Fruit fly (Drosophila melanogaster): ENCODE data around the gene AdamTS-A.

Gene AdamTS-A

DNA sequence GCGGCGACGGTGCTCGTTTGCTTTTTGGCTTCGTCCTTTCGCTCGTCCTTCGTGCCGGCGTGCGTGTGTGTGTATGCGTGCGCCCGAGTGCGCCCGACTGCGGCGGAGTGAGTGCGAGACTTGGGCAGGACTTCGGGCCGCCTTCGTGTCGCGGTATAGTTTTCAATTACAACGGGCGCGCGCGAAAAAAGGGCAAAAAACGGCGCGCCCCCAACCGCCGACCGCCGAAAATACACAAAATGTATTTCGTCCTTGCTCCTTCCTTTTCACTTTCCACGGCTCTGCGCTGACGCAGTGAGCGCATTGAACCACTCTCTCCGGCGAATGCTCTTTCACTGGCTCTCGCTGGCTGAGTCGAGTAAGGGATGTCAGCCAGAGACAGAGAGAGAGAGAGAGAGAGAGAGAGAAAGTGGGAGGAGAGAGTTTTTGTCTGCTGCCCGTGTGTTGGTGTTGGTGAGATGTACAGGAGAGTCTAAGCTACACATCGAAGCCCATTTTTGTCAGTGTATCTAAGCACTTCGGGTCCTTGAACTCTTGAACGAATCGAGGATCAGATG, 55.5 kb downstream of the AdamTS-A start (continued):
- TF ChIP-seq pnt (GFP tag; optimal IDR thresholded peaks at IDR 0.05) (no peak), Ets65A (GFP tag) (peak; percentile 49), Med (GFP tag) (peak; percentile 45), Abd-B (GFP tag; optimal IDR thresholded peaks at IDR 0.05) (no peak), nau (GFP tag; optimal IDR thresholded peaks at IDR 0.05) (no peak), Hr39 (optimal IDR thresholded peaks at IDR 0.05) (peak; percentile 98), CG11398 (GFP tag; optimal IDR thresholded peaks at IDR 0.05) (no peak), amos (GFP tag; IDR thresholded peaks at IDR 0.05; ENCODE audit: partially characterized antibody) (no peak), CG7963 (GFP tag; IDR thresholded peaks at IDR 0.05; ENCODE audit: partially characterized antibody) (no peak), CG11504 (tag; optimal IDR thresholded peaks at IDR 0.05) (no peak), schlank (tag; optimal IDR thresholded peaks at IDR 0.05) (no peak), caup (GFP tag; optimal IDR thresholded peaks at IDR 0.05; ENCODE audit: severe bottlenecking) (no peak), danr (GFP tag; IDR thresholded peaks at IDR 0.05) (no peak), CG6689 (GFP tag; IDR thresholded peaks at IDR 0.05) (no peak), Kr (GFP tag; optimal IDR thresholded peaks at IDR 0.05) (peak; percentile 90), sd (tag; optimal IDR thresholded peaks at IDR 0.05) (no peak), CG1233 (GFP tag; optimal IDR thresholded peaks at IDR 0.05) (no peak), CG6813 (GFP tag; optimal IDR thresholded peaks at IDR 0.05) (no peak), HHEX (GFP tag; optimal IDR thresholded peaks at IDR 0.05) (no peak), dmrt99B (tag; optimal IDR thresholded peaks at IDR 0.05) (no peak), CG31388 (GFP tag; optimal IDR thresholded peaks at IDR 0.05) (no peak), lab (GFP tag; optimal IDR thresholded peaks at IDR 0.05) (no peak), nom (GFP tag; optimal IDR thresholded peaks at IDR 0.05) (no peak), CG15601 (tag; optimal IDR thresholded peaks at IDR 0.05) (no peak), MESR4 (GFP tag; optimal IDR thresholded peaks at IDR 0.05) (peak; percentile 5), gem (tag; optimal IDR thresholded peaks at IDR 0.05) (no peak), CG7786 (GFP tag; optimal IDR thresholded peaks at IDR 0.05) (no peak), TFAM (GFP tag; optimal IDR thresholded peaks at IDR 0.05) (no peak), fru (optimal IDR thresholded peaks at IDR 0.05) (no peak), tll (GFP tag; optimal IDR thresholded peaks at IDR 0.05) (peak in 1 of 2 experiments; percentile 60), sqz (GFP tag; optimal IDR thresholded peaks at IDR 0.05) (peak; percentile 82), Dref (GFP tag; IDR thresholded peaks at IDR 0.05) (no peak), CG17912 (GFP tag; optimal IDR thresholded peaks at IDR 0.05) (no peak), CkIIα-i1 (GFP tag; IDR thresholded peaks at IDR 0.05) (no peak), Xbp1 (GFP tag; optimal IDR thresholded peaks at IDR 0.05) (no peak), CG13424 (tag; optimal IDR thresholded peaks at IDR 0.05) (no peak), CG6854 (GFP tag; optimal IDR thresholded peaks at IDR 0.05) (no peak), Hsf (GFP tag; optimal IDR thresholded peaks at IDR 0.05) (no peak), CG30431 (GFP tag; optimal IDR thresholded peaks at IDR 0.05) (no peak)

DNA sequence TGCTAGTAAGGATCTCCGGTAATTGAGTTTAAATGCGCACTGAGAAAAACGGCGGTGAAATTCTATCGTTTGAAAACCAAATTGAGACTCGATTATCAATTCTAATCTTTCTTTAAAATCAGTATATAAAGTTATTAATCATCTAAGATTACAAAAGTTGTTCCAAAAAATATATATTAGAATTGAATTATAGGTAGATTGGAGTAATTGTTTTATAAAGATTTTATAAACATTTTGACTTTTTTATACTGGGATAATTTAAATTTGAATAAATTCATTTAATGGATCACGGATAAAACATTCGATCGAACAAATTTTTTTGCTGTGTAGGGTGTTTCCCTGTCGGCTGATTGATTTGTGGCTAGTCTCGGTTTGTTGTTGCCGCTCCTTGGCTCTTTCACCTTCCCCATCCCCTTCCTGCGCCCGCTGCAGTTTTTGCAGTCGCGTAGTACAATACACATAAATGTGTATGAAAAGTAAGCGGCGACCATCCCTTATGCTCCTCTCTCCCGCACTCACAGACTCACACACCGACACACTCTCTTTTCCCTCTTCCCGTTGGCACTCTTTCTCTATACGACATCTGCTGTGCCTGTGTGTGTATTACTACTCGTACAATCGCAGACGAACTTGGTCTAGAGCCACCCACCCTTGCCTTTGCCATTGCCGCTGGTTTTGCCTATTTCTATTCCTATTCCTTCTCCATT, 57.0 kb downstream of the AdamTS-A start:
- TF ChIP-seq CG17186 (GFP tag; optimal IDR thresholded peaks at IDR 0.05) (no peak), HLH4C (GFP tag; IDR thresholded peaks at IDR 0.05; ENCODE audit: partially characterized antibody) (no peak), CG3847 (GFP tag; IDR thresholded peaks at IDR 0.05) (no peak), CG11093 (GFP tag; IDR thresholded peaks at IDR 0.05) (no peak), wdn (GFP tag; IDR thresholded peaks at IDR 0.05) (0 out of 2 replicates have a peak, but pooled peaks have one; percentile 3), jumu (GFP tag; optimal IDR thresholded peaks at IDR 0.05) (no peak), HmgZ (tag; optimal IDR thresholded peaks at IDR 0.05) (peak; percentile 29), otp (GFP tag; IDR thresholded peaks at IDR 0.05) (no peak), maf-S (GFP tag; optimal IDR thresholded peaks at IDR 0.05) (no peak), CG17912 (GFP tag; optimal IDR thresholded peaks at IDR 0.05) (no peak), GATAe (GFP tag; conservative IDR thresholded peaks at IDR 0.05) (no peak), Doc3 (GFP tag; IDR thresholded peaks at IDR 0.05; ENCODE audit: partially characterized antibody) (no peak), amos (GFP tag; IDR thresholded peaks at IDR 0.05; ENCODE audit: partially characterized antibody) (no peak), CG14710 (tag; optimal IDR thresholded peaks at IDR 0.05) (peak; percentile 90)

All from whole organism, embryonic.